Fruit fly (Drosophila melanogaster) whole organism, wandering third instar larva: ENCODE data around the gene CG6171.

Source experiments
- Abd-B ChIP-seq: fragments of >200 bp; optimal IDR thresholded peaks from 2 replicates; lab custom pipeline; 2017; ENCODE audit warnings: missing biosample characterization, missing genetic modification characterization
- CG32264 ChIP-seq: fragments of 200-800 bp; sonication (Bioruptor generic); optimal IDR thresholded peaks from 2 replicates; lab custom pipeline; 2016; ENCODE audit warnings: missing biosample characterization, missing genetic modification characterization
- CG9705 ChIP-seq: fragments of 200-800 bp; sonication (Bioruptor generic); optimal IDR thresholded peaks from 2 replicates; lab custom pipeline; 2018; ENCODE audit warnings: missing biosample characterization, mild to moderate bottlenecking, missing genetic modification characterization
- CrebA ChIP-seq: fragments of 200-800 bp; sonication (Bioruptor generic); optimal IDR thresholded peaks from 2 replicates; lab custom pipeline; 2016; ENCODE audit warnings: missing biosample characterization, mild to moderate bottlenecking, missing genetic modification characterization, borderline replicate concordance
- Dfd ChIP-seq: fragments of >200 bp; optimal IDR thresholded peaks from 2 replicates; lab custom pipeline; 2017; ENCODE audit warnings: missing biosample characterization, missing genetic modification characterization
- Dif ChIP-seq: fragments of 200-275, 200-300 bp; sonication (Bioruptor generic); optimal IDR thresholded peaks from 2 replicates; lab custom pipeline; 2018; ENCODE audit warnings: missing biosample characterization, missing genetic modification characterization; ENCODE audit not compliant: partially characterized antibody
- GATAd ChIP-seq: sonication (Bioruptor generic); optimal IDR thresholded peaks from 2 replicates; lab custom pipeline; 2016; ENCODE audit warnings: missing biosample characterization, missing genetic modification characterization
- HLH106 ChIP-seq: fragments of 200-800 bp; optimal IDR thresholded peaks from 3 replicates; lab custom pipeline; 2019; ENCODE audit warnings: missing biosample characterization, mild to moderate bottlenecking, missing genetic modification characterization, moderate library complexity
- Hnf4 ChIP-seq: fragments of 200-800 bp; sonication (Bioruptor generic); optimal IDR thresholded peaks from 2 replicates; lab custom pipeline; 2016; ENCODE audit warnings: missing biosample characterization, mild to moderate bottlenecking, missing genetic modification characterization
- Hr78 ChIP-seq: fragments of >200 bp; optimal IDR thresholded peaks from 2 replicates; lab custom pipeline; 2017; ENCODE audit warnings: missing biosample characterization, missing genetic modification characterization
- Hr83 ChIP-seq: fragments of 200-300 bp; sonication (Bioruptor generic); optimal IDR thresholded peaks from 2 replicates; lab custom pipeline; 2016; ENCODE audit warnings: missing biosample characterization, mild to moderate bottlenecking, missing genetic modification characterization, moderate library complexity; ENCODE audit not compliant: poor library complexity, severe bottlenecking
- Jra ChIP-seq: sonication (Bioruptor generic); optimal IDR thresholded peaks from 2 replicates; lab custom pipeline; 2016; ENCODE audit warnings: missing biosample characterization, missing genetic modification characterization
- Mio ChIP-seq: sonication (Bioruptor generic); optimal IDR thresholded peaks from 2 replicates; lab custom pipeline; 2016; ENCODE audit warnings: missing biosample characterization, missing genetic modification characterization
- Myc ChIP-seq: fragments of >200 bp; optimal IDR thresholded peaks from 2 replicates; lab custom pipeline; 2017
- OdsH ChIP-seq: fragments of 200-800 bp; sonication (Bioruptor generic); optimal IDR thresholded peaks from 2 replicates; lab custom pipeline; 2016; ENCODE audit warnings: missing biosample characterization, mild to moderate bottlenecking, missing genetic modification characterization
- Rel ChIP-seq, 2 experiments: fragments of 200-800 bp; sonication (Bioruptor generic) in 1 of 2; optimal IDR thresholded peaks; 2 replicates in 1 of 2; 3 replicates in 1 of 2; lab custom pipeline; 2016 to 2019; ENCODE audit warnings: mild to moderate bottlenecking in 2 of 2, missing biosample characterization in 2 of 2, missing genetic modification characterization in 2 of 2, moderate library complexity in 1 of 2
- Sp1 ChIP-seq: fragments of 200-800 bp; sonication (Bioruptor generic); optimal IDR thresholded peaks from 3 replicates; lab custom pipeline; 2019; ENCODE audit warnings: missing biosample characterization, mild to moderate bottlenecking, missing genetic modification characterization, moderate library complexity
- Vsx2 ChIP-seq: fragments of 200-300, 225-300 bp; sonication (Bioruptor generic); optimal IDR thresholded peaks from 2 replicates; lab custom pipeline; 2018; ENCODE audit warnings: missing biosample characterization, missing genetic modification characterization; ENCODE audit not compliant: partially characterized antibody
- br ChIP-seq: fragments of 200-800 bp; sonication (Bioruptor generic); optimal IDR thresholded peaks from 2 replicates; lab custom pipeline; 2016; ENCODE audit warnings: missing biosample characterization, missing genetic modification characterization
- brk ChIP-seq: fragments of 200-800 bp; sonication (Bioruptor generic); optimal IDR thresholded peaks from 2 replicates; lab custom pipeline; 2016; ENCODE audit warnings: missing biosample characterization, mild to moderate bottlenecking, missing genetic modification characterization
- dl ChIP-seq, 2 experiments: fragments of 175-275, 200-275 bp in 1 of 2; fragments of 200-275 bp in 1 of 2; sonication (Bioruptor generic); optimal IDR thresholded peaks; lab custom pipeline; 2018; ENCODE audit warnings: mild to moderate bottlenecking in 2 of 2, missing biosample characterization in 2 of 2, missing genetic modification characterization in 2 of 2, moderate library complexity in 2 of 2; ENCODE audit not compliant: partially characterized antibody in 2 of 2, insufficient read depth in 1 of 2
- dmrt93B ChIP-seq: fragments of 200-800 bp; sonication (Bioruptor generic); optimal IDR thresholded peaks from 2 replicates; lab custom pipeline; 2018; ENCODE audit warnings: missing biosample characterization, mild to moderate bottlenecking, missing genetic modification characterization
- dsf ChIP-seq: sonication (Bioruptor generic); optimal IDR thresholded peaks from 2 replicates; lab custom pipeline; 2016; ENCODE audit warnings: missing biosample characterization, missing genetic modification characterization, borderline replicate concordance
- ey ChIP-seq: fragments of 200-800 bp; sonication (Bioruptor generic); optimal IDR thresholded peaks from 2 replicates; lab custom pipeline; 2016; ENCODE audit warnings: missing biosample characterization, missing genetic modification characterization
- foxo ChIP-seq, 2 experiments: fragments of 200-800 bp; sonication (Bioruptor generic); optimal IDR thresholded peaks; 2 replicates in 1 of 2; 3 replicates in 1 of 2; lab custom pipeline; 2016 to 2017; ENCODE audit warnings: missing biosample characterization in 2 of 2, missing genetic modification characterization in 2 of 2
- fru ChIP-seq: fragments of 200-800 bp; sonication (Bioruptor generic); optimal IDR thresholded peaks from 3 replicates; lab custom pipeline; 2016; ENCODE audit warnings: missing biosample characterization, mild to moderate bottlenecking, missing genetic modification characterization
- h ChIP-seq: fragments of 200-800 bp; sonication (Bioruptor generic); optimal IDR thresholded peaks from 3 replicates; lab custom pipeline; 2016; ENCODE audit warnings: missing biosample characterization, mild to moderate bottlenecking, missing genetic modification characterization
- jim ChIP-seq: fragments of 175-275, 200-325 bp; sonication (Bioruptor generic); optimal IDR thresholded peaks from 2 replicates; lab custom pipeline; 2016; ENCODE audit warnings: missing biosample characterization, mild to moderate bottlenecking, missing genetic modification characterization
- lola ChIP-seq: fragments of >200 bp; optimal IDR thresholded peaks from 2 replicates; lab custom pipeline; 2017; ENCODE audit warnings: missing biosample characterization, missing genetic modification characterization
- pan ChIP-seq: fragments of >200 bp; optimal IDR thresholded peaks from 2 replicates; lab custom pipeline; 2017
- psq ChIP-seq: fragments of 200-800 bp; sonication (Bioruptor generic); optimal IDR thresholded peaks from 3 replicates; lab custom pipeline; 2017; ENCODE audit warnings: missing biosample characterization, mild to moderate bottlenecking, missing genetic modification characterization, moderate library complexity
- rgr ChIP-seq: fragments of 200-800 bp; sonication (Bioruptor generic); optimal IDR thresholded peaks from 3 replicates; lab custom pipeline; 2016; ENCODE audit warnings: missing biosample characterization, mild to moderate bottlenecking, missing genetic modification characterization
- sage ChIP-seq: fragments of 200-800 bp; sonication (Bioruptor generic); optimal IDR thresholded peaks from 2 replicates; lab custom pipeline; 2016; ENCODE audit warnings: missing biosample characterization, mild to moderate bottlenecking, missing genetic modification characterization
- sv ChIP-seq: fragments of 200-800 bp; sonication (Bioruptor generic); optimal IDR thresholded peaks from 3 replicates; lab custom pipeline; 2016; ENCODE audit warnings: missing biosample characterization, missing genetic modification characterization
- tai ChIP-seq: sonication (Bioruptor generic); optimal IDR thresholded peaks from 2 replicates; lab custom pipeline; 2016; ENCODE audit warnings: missing biosample characterization, missing genetic modification characterization
- usp ChIP-seq: fragments of >200 bp; optimal IDR thresholded peaks from 2 replicates; lab custom pipeline; 2017; ENCODE audit warnings: missing biosample characterization, missing genetic modification characterization
- woc ChIP-seq: sonication (Bioruptor generic); optimal IDR thresholded peaks from 2 replicates; lab custom pipeline; 2016; ENCODE audit warnings: missing biosample characterization, mild to moderate bottlenecking, missing genetic modification characterization

The CG6171 gene

dm6 chr3R:15347822-15348221, 15.8 kb downstream of the CG6171 start, which contains the start of the genes CG42726 and CG42727:
TSS of gene CG42726 (plus strand) at chr3R:15348048.
TSS of gene CG42727 (plus strand) at chr3R:15348048.
- TF ChIP-seq Dfd: no peak
- TF ChIP-seq ey (GFP tag; lab: Kevin White, UChicago): peak; percentile 27
- TF ChIP-seq fru (GFP tag; lab: Kevin White, UChicago): no peak
- TF ChIP-seq Sp1 (GFP tag; lab: Kevin White, UChicago): peak; percentile 28
- peak; percentile 16 for TF ChIP-seq CG9705 (GFP tag; lab: Kevin White, UChicago)
- no peak for TF ChIP-seq psq (GFP tag; lab: Kevin White, UChicago)
- peak; percentile 45 for TF ChIP-seq HLH106
- peak; percentile 17 for TF ChIP-seq woc (GFP tag; lab: Kevin White, UChicago)
- TF ChIP-seq sv (GFP tag; lab: Kevin White, UChicago): peak; percentile 14
- no peak for TF ChIP-seq jim (GFP tag; lab: Kevin White, UChicago)
- no peak for TF ChIP-seq lola (GFP tag; lab: Kevin White, UChicago)
- TF ChIP-seq rgr (GFP tag; lab: Kevin White, UChicago): peak; percentile 56
- TF ChIP-seq CrebA: no peak
- TF ChIP-seq h: peak; percentile 43
- TF ChIP-seq br (GFP tag; lab: Kevin White, UChicago): peak; percentile 45
- peak; percentile 18 for TF ChIP-seq OdsH
- peak in 1 of 2 experiments; percentile 60 for TF ChIP-seq foxo (GFP tag; optimal IDR thresholded peaks at IDR 0.05; lab: Kevin White, UChicago)
- TF ChIP-seq, all 38 proteins: peak for 11

- TF ChIP-seq Myc (lab: Kevin White, UChicago): peak; percentile 3
- TF ChIP-seq Rel (GFP tag; optimal IDR thresholded peaks at IDR 0.05; lab: Kevin White, UChicago): no peak
- no peak for TF ChIP-seq Rel (tag; optimal IDR thresholded peaks at IDR 0.05; lab: Kevin White, UChicago)
- TF ChIP-seq Vsx2: no peak
These were observed 17.7 kb downstream of the CG6171 start, which contains the start of the genes Surf4 and CG31301 for dm6 chr3R:15346018-15346383. TSS of gene Surf4 (minus strand) at chr3R:15346176. TSS of gene CG31301 (plus strand) at chr3R:15346205.

dm6 chr3R:15345198-15346017, 18.2 kb downstream of the CG6171 start:
- TF ChIP-seq Myc (lab: Kevin White, UChicago) (no peak), Rel (GFP tag; optimal IDR thresholded peaks at IDR 0.05; lab: Kevin White, UChicago) (no peak), Rel (tag; optimal IDR thresholded peaks at IDR 0.05; lab: Kevin White, UChicago) (peak; percentile 67)

- peak; percentile 37 for TF ChIP-seq Dif
- no peak for TF ChIP-seq Myc (lab: Kevin White, UChicago)
- TF ChIP-seq tai: no peak
- peak; percentile 34 for TF ChIP-seq CG32264 (GFP tag; lab: Kevin White, UChicago)
- TF ChIP-seq GATAd: no peak
- no peak for TF ChIP-seq Vsx2
- TF ChIP-seq CrebA: no peak
- peak; percentile 89 for TF ChIP-seq woc (GFP tag; lab: Kevin White, UChicago)
- TF ChIP-seq Jra (GFP tag; lab: Kevin White, UChicago): peak; percentile 57
- no peak for TF ChIP-seq Hr78 (GFP tag; lab: Kevin White, UChicago)
- peak; percentile 70 for TF ChIP-seq h
- TF ChIP-seq sage (GFP tag; lab: Kevin White, UChicago): no peak
- TF ChIP-seq Sp1 (GFP tag; lab: Kevin White, UChicago): peak; percentile 68
- TF ChIP-seq Hr83 (GFP tag; lab: Kevin White, UChicago): peak; percentile 82
- no peak for TF ChIP-seq dsf
- no peak for TF ChIP-seq jim (GFP tag; lab: Kevin White, UChicago)
- peak in 1 of 2 experiments; percentile 76 for TF ChIP-seq foxo (GFP tag; optimal IDR thresholded peaks at IDR 0.05; lab: Kevin White, UChicago)
- TF ChIP-seq OdsH: peak; percentile 68
- TF ChIP-seq Rel (GFP tag; optimal IDR thresholded peaks at IDR 0.05; lab: Kevin White, UChicago): no peak
- peak; percentile 93 for TF ChIP-seq Rel (tag; optimal IDR thresholded peaks at IDR 0.05; lab: Kevin White, UChicago)
- peak; percentile 71 for TF ChIP-seq ey (GFP tag; lab: Kevin White, UChicago)
- TF ChIP-seq pan (lab: Kevin White, UChicago): peak; percentile 86
- no peak for TF ChIP-seq dl (GFP tag; optimal IDR thresholded peaks at IDR 0.05; lab: Kevin White, UChicago; ENCODE audit: insufficient read depth in 1 of 2, partially characterized antibody in 2 of 2)
- peak; percentile 56 for TF ChIP-seq HLH106
- TF ChIP-seq Abd-B (GFP tag; lab: Kevin White, UChicago): no peak
- TF ChIP-seq brk (GFP tag; lab: Kevin White, UChicago): no peak
- no peak for TF ChIP-seq Hnf4 (GFP tag; lab: Kevin White, UChicago)
- TF ChIP-seq dmrt93B (GFP tag; lab: Kevin White, UChicago): no peak
- no peak for TF ChIP-seq usp
- no peak for TF ChIP-seq Mio
- TF ChIP-seq psq (GFP tag; lab: Kevin White, UChicago): peak; percentile 51
- TF ChIP-seq rgr (GFP tag; lab: Kevin White, UChicago): peak; percentile 63
- peak; percentile 65 for TF ChIP-seq sv (GFP tag; lab: Kevin White, UChicago)
- TF ChIP-seq CG9705 (GFP tag; lab: Kevin White, UChicago): peak; percentile 34
- no peak for TF ChIP-seq Dfd
- TF ChIP-seq lola (GFP tag; lab: Kevin White, UChicago): no peak
These were observed 20.6 kb downstream of the CG6171 start, which contains the start of gene Nagk for dm6 chr3R:15342926-15343685. TSS of gene Nagk (minus strand) at chr3R:15343256.
